Worm (Caenorhabditis elegans) whole organism, young adult: ENCODE measurements around the gene srh-186.

ENCODE experiments used
- B0019.2 ChIP-seq: fragments of 200-800 bp; sonication (Bioruptor generic); conservative IDR thresholded peaks from 2 replicates; pipeline ENCODE4 v1.3.6; 2022; ENCODE audit warnings: missing genetic modification reagents, missing genetic modification characterization, missing compliant biosample characterization
- F33H1.4 ChIP-seq: fragments of 200-800 bp; sonication (Bioruptor generic); IDR thresholded peaks from 2 replicates; pipeline ENCODE4 v1.3.6; 2022; ENCODE audit warnings: missing genetic modification reagents, missing genetic modification characterization, missing compliant biosample characterization
- F55B11.4 ChIP-seq: sonication (generic microtip); optimal IDR thresholded peaks from 2 replicates; lab custom pipeline; 2016; ENCODE audit warnings: missing compliant biosample characterization, missing genetic modification characterization, borderline replicate concordance; ENCODE audit not compliant: insufficient read depth
- F57A8.1 ChIP-seq: fragments of 200-800 bp; sonication (Bioruptor generic); optimal IDR thresholded peaks from 2 replicates; lab custom pipeline; 2018; ENCODE audit warnings: mild to moderate bottlenecking, missing genetic modification characterization, moderate library complexity, missing compliant biosample characterization
- K11D2.4 ChIP-seq: fragments of 200-800 bp; sonication (Bioruptor generic); IDR thresholded peaks from 2 replicates; pipeline ENCODE4 v1.3.6; 2022; ENCODE audit warnings: missing genetic modification reagents, missing genetic modification characterization, missing compliant biosample characterization
- Y53G8AR.9 ChIP-seq: fragments of 200-800 bp; sonication (Bioruptor generic); conservative IDR thresholded peaks from 2 replicates; pipeline ENCODE4 v1.3.6; 2022; ENCODE audit warnings: missing genetic modification reagents, missing genetic modification characterization, missing compliant biosample characterization
- Y56A3A.18 ChIP-seq: fragments of 200-800 bp; sonication (Bioruptor generic); IDR thresholded peaks from 2 replicates; pipeline ENCODE4 v1.3.6; 2022; ENCODE audit warnings: missing genetic modification reagents, missing genetic modification characterization, missing compliant biosample characterization
- Y67H2A.10 ChIP-seq: fragments of 200-800 bp; sonication (Bioruptor generic); conservative IDR thresholded peaks from 2 replicates; pipeline ENCODE4 v1.3.6; 2022; ENCODE audit warnings: missing genetic modification reagents, missing genetic modification characterization, missing compliant biosample characterization
- Y95B8A.8 ChIP-seq: fragments of 200-800 bp; sonication (Bioruptor generic); IDR thresholded peaks from 2 replicates; pipeline ENCODE4 v1.3.6; 2022; ENCODE audit warnings: missing genetic modification reagents, missing genetic modification characterization, missing compliant biosample characterization
- ZK185.1 ChIP-seq: sonication (generic microtip); optimal IDR thresholded peaks from 2 replicates; lab custom pipeline; 2016; ENCODE audit warnings: mild to moderate bottlenecking, missing genetic modification characterization, missing compliant biosample characterization; ENCODE audit not compliant: poor library complexity, severe bottlenecking
- akir-1 ChIP-seq: fragments of 200-800 bp; sonication (Bioruptor generic); optimal IDR thresholded peaks from 2 replicates; lab custom pipeline; 2018; ENCODE audit warnings: mild to moderate bottlenecking, missing genetic modification characterization, moderate library complexity, missing compliant biosample characterization
- aptf-2 ChIP-seq: fragments of 200-800 bp; sonication (Bioruptor generic); conservative IDR thresholded peaks from 2 replicates; pipeline ENCODE4 v1.3.6; 2022; ENCODE audit warnings: missing genetic modification reagents, missing genetic modification characterization, missing compliant biosample characterization
- aptf-3 ChIP-seq: fragments of 200-800 bp; sonication (Bioruptor generic); IDR thresholded peaks from 2 replicates; pipeline ENCODE4 v1.3.6; 2022; ENCODE audit warnings: missing genetic modification characterization, missing compliant biosample characterization
- atf-7 ChIP-seq: sonication (generic microtip); optimal IDR thresholded peaks from 2 replicates; lab custom pipeline; 2017; ENCODE audit warnings: mild to moderate bottlenecking, missing genetic modification characterization, missing compliant biosample characterization
- bed-2 ChIP-seq: fragments of 200-800 bp; sonication (Bioruptor generic); IDR thresholded peaks from 2 replicates; pipeline ENCODE4 v1.3.6; 2022; ENCODE audit warnings: missing genetic modification reagents, missing genetic modification characterization, missing compliant biosample characterization
- cebp-1 ChIP-seq, 2 experiments: fragments of 200-800 bp in 1 of 2; sonication (Bioruptor generic) in 1 of 2; sonication (generic microtip) in 1 of 2; IDR thresholded peaks in 1 of 2; optimal IDR thresholded peaks in 1 of 2; 2 replicates each; pipeline versions ENCODE4 v1.3.6 to Lab custom; 2017 to 2022; ENCODE audit warnings: missing compliant biosample characterization in 2 of 2, missing genetic modification characterization in 2 of 2, mild to moderate bottlenecking in 1 of 2, missing genetic modification reagents in 1 of 2, moderate library complexity in 1 of 2
- chd-7 ChIP-seq: sonication (generic microtip); optimal IDR thresholded peaks from 2 replicates; lab custom pipeline; 2016; ENCODE audit warnings: mild to moderate bottlenecking, missing genetic modification characterization, moderate library complexity, missing compliant biosample characterization
- dpff-1 ChIP-seq: sonication (generic microtip); optimal IDR thresholded peaks from 2 replicates; lab custom pipeline; 2017; ENCODE audit warnings: mild to moderate bottlenecking, missing genetic modification characterization, missing compliant biosample characterization
- egl-44 ChIP-seq: fragments of 200-800 bp; sonication (Bioruptor generic); IDR thresholded peaks from 2 replicates; pipeline ENCODE4 v1.3.6; 2022; ENCODE audit warnings: missing genetic modification reagents, missing genetic modification characterization, missing compliant biosample characterization
- ekl-4 ChIP-seq: fragments of 200-800 bp; sonication (Bioruptor generic); IDR thresholded peaks from 2 replicates; pipeline ENCODE4 v1.3.6; 2022; ENCODE audit warnings: missing genetic modification reagents, missing genetic modification characterization, missing compliant biosample characterization
- him-1 ChIP-seq: sonication (generic microtip); optimal IDR thresholded peaks from 2 replicates; lab custom pipeline; 2016; ENCODE audit warnings: missing genotype, missing genetic modification reagents, missing genetic modification characterization, missing compliant biosample characterization
- hlh-12 ChIP-seq: sonication (generic microtip); optimal IDR thresholded peaks from 2 replicates; lab custom pipeline; 2016; ENCODE audit warnings: missing genetic modification characterization, missing compliant biosample characterization
- hlh-26 ChIP-seq: fragments of 200-800 bp; sonication (Bioruptor generic); conservative IDR thresholded peaks from 2 replicates; pipeline ENCODE4 v1.3.6; 2022; ENCODE audit warnings: missing genetic modification reagents, missing genetic modification characterization, missing compliant biosample characterization
- hrde-1 ChIP-seq: sonication (generic microtip); optimal IDR thresholded peaks from 2 replicates; lab custom pipeline; 2016; ENCODE audit warnings: missing genetic modification characterization, mild to moderate bottlenecking, missing compliant biosample characterization, moderate library complexity, missing genotype, missing genetic modification reagents, borderline replicate concordance
- let-526 ChIP-seq: fragments of 200-800 bp; sonication (Bioruptor generic); IDR thresholded peaks from 2 replicates; pipeline ENCODE4 v1.3.6; 2022; ENCODE audit warnings: missing genetic modification reagents, missing genetic modification characterization, missing compliant biosample characterization
- lin-26 ChIP-seq: fragments of 200-800 bp; sonication (Bioruptor generic); IDR thresholded peaks from 2 replicates; pipeline ENCODE4 v1.3.6; 2022; ENCODE audit warnings: missing genetic modification reagents, missing genetic modification characterization, missing compliant biosample characterization
- lsl-1 ChIP-seq: fragments of 200-800 bp; sonication (Bioruptor generic); optimal IDR thresholded peaks from 2 replicates; lab custom pipeline; 2018; ENCODE audit warnings: mild to moderate bottlenecking, missing genetic modification characterization, moderate library complexity, missing compliant biosample characterization
- nfyb-1 ChIP-seq: fragments of 200-800 bp; sonication (Bioruptor generic); IDR thresholded peaks from 2 replicates; pipeline ENCODE4 v1.3.6; 2022; ENCODE audit warnings: missing genetic modification reagents, missing genetic modification characterization, missing compliant biosample characterization
- nhr-80 ChIP-seq: sonication (generic microtip); optimal IDR thresholded peaks from 2 replicates; lab custom pipeline; 2016; ENCODE audit warnings: missing genetic modification characterization, missing compliant biosample characterization
- pbrm-1 ChIP-seq: fragments of 200-800 bp; sonication (Bioruptor generic); IDR thresholded peaks from 2 replicates; pipeline ENCODE4 v1.3.6; 2022; ENCODE audit warnings: missing genetic modification reagents, missing genetic modification characterization, missing compliant biosample characterization
- repo-1 ChIP-seq: sonication (generic microtip); optimal IDR thresholded peaks from 2 replicates; lab custom pipeline; 2017; ENCODE audit warnings: mild to moderate bottlenecking, missing genetic modification characterization, missing compliant biosample characterization
- sdz-38 ChIP-seq: sonication (generic microtip); optimal IDR thresholded peaks from 2 replicates; lab custom pipeline; 2016; ENCODE audit warnings: missing genotype, missing genetic modification characterization, missing compliant biosample characterization
- ztf-28 ChIP-seq: fragments of 200-800 bp; sonication (Bioruptor generic); IDR thresholded peaks from 2 replicates; pipeline ENCODE4 v1.3.6; 2022; ENCODE audit warnings: missing genetic modification reagents, missing genetic modification characterization, missing compliant biosample characterization

The srh-186 gene

ce11 chrV:15967542-15967941 lies 11.9 kb downstream of the srh-186 start, which contains the start of gene sri-1 (continued):
- TF ChIP-seq aptf-2 (no peak), dpff-1 (no peak)

- TF ChIP-seq egl-44, result no peak
- no peak for TF ChIP-seq repo-1 (tag; lab: Kevin White, UChicago)
- no peak for TF ChIP-seq hrde-1 (tag; lab: Kevin White, UChicago)
- no peak for TF ChIP-seq lsl-1
- TF ChIP-seq B0019.2 (GFP tag; lab: Robert Waterston, UW), result no peak
- no peak for TF ChIP-seq F57A8.1 (GFP tag; lab: Kevin White, UChicago)
- TF ChIP-seq pbrm-1 (GFP tag; lab: Robert Waterston, UW), result no peak
- TF ChIP-seq lin-26 (GFP tag; lab: Robert Waterston, UW), result no peak
- TF ChIP-seq hlh-12 (tag; lab: Kevin White, UChicago), result no peak
- no peak for TF ChIP-seq akir-1 (GFP tag; lab: Kevin White, UChicago)
- no peak for TF ChIP-seq ztf-28
- TF ChIP-seq nhr-80, result no peak
- TF ChIP-seq, all 124 proteins: peak for 0
Observed at ce11 chrV:15969653-15970052, 14.1 kb downstream of the srh-186 start, which contains the start of gene F36G9.7. Gene F36G9.7, minus strand, starts transcription at chrV:15969753.

DNA sequence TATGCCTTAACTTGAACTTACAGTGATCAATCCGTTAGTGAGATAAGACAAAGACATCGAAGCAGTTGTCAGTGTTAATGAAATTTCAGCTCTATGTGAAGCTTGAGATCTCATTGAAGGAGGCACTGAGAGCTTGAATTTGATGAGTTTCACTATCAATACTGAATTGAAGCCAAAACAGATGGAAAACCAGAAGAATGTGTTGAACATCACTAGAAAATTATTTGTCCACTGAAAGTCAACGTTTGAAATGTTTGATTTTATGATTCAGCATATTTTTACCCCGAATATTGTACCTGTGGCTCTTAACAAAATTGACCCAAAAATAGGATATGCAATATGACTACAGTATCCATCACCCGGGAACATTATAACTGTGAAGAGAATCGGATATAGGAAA lies 15.2 kb downstream of the srh-186 start:
- TF ChIP-seq ztf-28, result no peak
- TF ChIP-seq hlh-26 (GFP tag; lab: Robert Waterston, UW), result no peak
- TF ChIP-seq lin-26 (GFP tag; lab: Robert Waterston, UW), result no peak
- no peak for TF ChIP-seq F55B11.4
- TF ChIP-seq lsl-1, result no peak
- no peak for TF ChIP-seq Y95B8A.8 (GFP tag; lab: Robert Waterston, UW)
- TF ChIP-seq atf-7 (tag; lab: Kevin White, UChicago), result no peak
- TF ChIP-seq chd-7 (tag; lab: Kevin White, UChicago), result no peak
- no peak for TF ChIP-seq ZK185.1 (tag; lab: Kevin White, UChicago)
- TF ChIP-seq pbrm-1 (GFP tag; lab: Robert Waterston, UW), result no peak
- TF ChIP-seq bed-2 (GFP tag; lab: Robert Waterston, UW), result no peak
- TF ChIP-seq Y56A3A.18 (GFP tag; lab: Robert Waterston, UW), result no peak
- TF ChIP-seq aptf-2, result no peak
- TF ChIP-seq aptf-3, result no peak
- no peak for TF ChIP-seq F33H1.4

DNA sequence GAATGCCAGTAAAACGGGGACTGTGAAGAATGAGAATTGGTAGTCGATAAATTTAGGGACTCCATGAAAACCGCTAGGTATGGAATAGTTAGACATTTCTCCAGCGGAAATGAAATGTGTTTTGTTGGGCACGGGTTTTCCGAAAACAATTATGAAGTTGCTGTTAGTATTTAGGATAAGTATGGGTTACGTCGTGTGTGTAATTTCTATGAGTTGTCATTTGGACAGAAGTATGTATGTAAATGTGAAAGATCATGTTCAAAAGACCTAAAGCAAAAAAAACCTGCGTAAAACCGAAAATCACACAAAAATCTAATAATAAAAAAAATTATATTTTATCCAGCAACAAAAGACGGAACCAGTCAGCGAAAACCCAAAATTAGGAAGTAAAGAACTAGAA lies 16.9 kb downstream of the srh-186 start, which contains the start of gene sru-23:
Gene sru-23, minus strand, starts transcription at position 101 of the 400 bp plus-strand sequence.
- no peak for TF ChIP-seq let-526 (GFP tag; lab: Robert Waterston, UW)
- TF ChIP-seq sdz-38 (tag; lab: Kevin White, UChicago), result no peak
- no peak for TF ChIP-seq Y53G8AR.9 (GFP tag; lab: Robert Waterston, UW)
- TF ChIP-seq nhr-80, result no peak
- no peak for TF ChIP-seq hrde-1 (tag; lab: Kevin White, UChicago)
- no peak for TF ChIP-seq Y67H2A.10 (GFP tag; lab: Robert Waterston, UW)
- no peak for TF ChIP-seq F55B11.4
- TF ChIP-seq nfyb-1 (GFP tag; lab: Robert Waterston, UW), result no peak
- TF ChIP-seq ekl-4 (GFP tag; lab: Robert Waterston, UW), result no peak
- TF ChIP-seq K11D2.4 (GFP tag; lab: Robert Waterston, UW), result no peak
- TF ChIP-seq ztf-28, result no peak
- no peak for TF ChIP-seq cebp-1 (GFP tag; IDR thresholded peaks at IDR 0.05; lab: Robert Waterston, UW)
- no peak for TF ChIP-seq cebp-1 (tag; optimal IDR thresholded peaks at IDR 0.05; lab: Kevin White, UChicago)
- TF ChIP-seq him-1 (tag; lab: Kevin White, UChicago), result no peak
